Worm (Caenorhabditis elegans) whole organism, late embryonic: Measurements from ENCODE around the gene tyr-1.

Source experiments
- K02D7.2 ChIP-seq: sonication (generic microtip); optimal IDR thresholded peaks from 2 replicates; lab custom pipeline; 2017; ENCODE audit warnings: mild to moderate bottlenecking, missing genetic modification characterization, missing compliant biosample characterization
- ceh-31 ChIP-seq: sonication (generic microtip); optimal IDR thresholded peaks from 2 replicates; lab custom pipeline; 2016; ENCODE audit warnings: missing genetic modification characterization, missing compliant biosample characterization
- dve-1 ChIP-seq: sonication (generic microtip); optimal IDR thresholded peaks from 2 replicates; lab custom pipeline; 2017; ENCODE audit warnings: antibody characterized with exemption, mild to moderate bottlenecking, missing genetic modification characterization, missing compliant biosample characterization
- eyg-1 ChIP-seq: sonication (generic microtip); optimal IDR thresholded peaks from 2 replicates; lab custom pipeline; 2016; ENCODE audit warnings: missing genotype, missing genetic modification characterization, missing compliant biosample characterization
- fax-1 ChIP-seq: sonication (generic microtip); optimal IDR thresholded peaks from 2 replicates; lab custom pipeline; 2016; ENCODE audit warnings: missing genotype, missing genetic modification characterization, missing compliant biosample characterization
- hlh-30 ChIP-seq: sonication (generic microtip); optimal IDR thresholded peaks from 2 replicates; lab custom pipeline; 2017; ENCODE audit warnings: antibody characterized with exemption, missing genetic modification characterization, missing compliant biosample characterization; ENCODE audit not compliant: insufficient read depth
- lin-11 ChIP-seq: fragments of 200-800 bp; sonication (Bioruptor generic); optimal IDR thresholded peaks from 2 replicates; lab custom pipeline; 2018; ENCODE audit warnings: mild to moderate bottlenecking, missing genetic modification characterization, missing compliant biosample characterization
- nhr-11 ChIP-seq: fragments of 150-350 bp; optimal IDR thresholded peaks from 2 replicates; lab custom pipeline; 2014; ENCODE audit warnings: missing biosample characterization, missing genetic modification characterization
- pha-4 ChIP-seq: fragments of 150-350 bp; optimal IDR thresholded peaks from 2 replicates; lab custom pipeline; 2018; ENCODE audit warnings: missing biosample characterization, missing genetic modification reagents, missing genetic modification characterization
- sox-4 ChIP-seq: sonication (generic microtip); optimal IDR thresholded peaks from 2 replicates; lab custom pipeline; 2017; ENCODE audit warnings: mild to moderate bottlenecking, missing genetic modification characterization, inconsistent platforms, missing compliant biosample characterization
- unc-42 ChIP-seq: sonication (generic microtip); optimal IDR thresholded peaks from 2 replicates; lab custom pipeline; 2016; ENCODE audit warnings: missing genotype, missing genetic modification characterization, missing compliant biosample characterization
- unc-55 ChIP-seq: sonication (generic microtip); optimal IDR thresholded peaks from 2 replicates; lab custom pipeline; 2017; ENCODE audit warnings: missing biosample characterization, missing genetic modification reagents, missing genetic modification characterization

DNA sequence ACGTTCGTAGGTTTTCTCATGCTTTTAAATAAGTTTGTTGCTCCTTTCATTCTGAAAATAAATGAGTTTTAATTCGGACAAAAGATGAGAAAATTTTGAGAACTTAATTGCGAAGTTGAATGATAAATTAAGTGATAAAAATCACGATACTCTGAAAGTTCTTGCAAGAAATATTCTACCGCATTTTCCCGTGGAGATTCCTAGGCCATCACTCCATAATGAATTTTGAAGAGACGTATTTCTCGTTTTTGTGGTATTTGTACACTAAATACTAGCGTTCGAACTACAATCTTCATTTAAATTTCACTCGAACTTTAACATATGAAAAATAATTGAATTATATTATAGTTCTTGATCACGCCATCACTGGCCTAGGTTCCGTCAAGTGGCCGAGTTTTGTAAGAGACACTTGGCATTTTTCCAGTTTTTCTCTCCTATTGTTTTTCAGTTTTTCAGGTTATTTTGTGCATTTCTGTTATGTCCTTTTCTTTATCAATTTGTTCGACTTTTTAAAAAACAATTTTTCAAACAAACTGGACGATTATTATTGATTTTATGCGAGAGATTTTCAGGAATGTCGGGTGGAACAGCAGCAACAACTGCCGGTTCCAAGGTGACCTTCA, 15.1 kb upstream of the tyr-1 start, which contains the start of the genes coq-5 and ufm-1:
- TF ChIP-seq K02D7.2: no peak
- peak; percentile 77 for TF ChIP-seq ceh-31 (tag; lab: Kevin White, UChicago)
- TF ChIP-seq eyg-1: no peak
- TF ChIP-seq hlh-30: no peak
- no peak for TF ChIP-seq nhr-11 (tag; lab: Kevin White, UChicago)
- no peak for TF ChIP-seq sox-4 (tag; lab: Kevin White, UChicago)
- no peak for TF ChIP-seq unc-55
- peak; percentile 0 for TF ChIP-seq fax-1 (tag; lab: Kevin White, UChicago)
- no peak for TF ChIP-seq pha-4 (tag; lab: Kevin White, UChicago)
- TF ChIP-seq lin-11 (tag; lab: Kevin White, UChicago): no peak
- no peak for TF ChIP-seq dve-1 (tag; lab: Kevin White, UChicago)
- TF ChIP-seq unc-42 (tag; lab: Kevin White, UChicago): peak; percentile 11
